Worm (Caenorhabditis elegans) whole organism, mixed stage, embryonic: ENCODE data around the gene lido-2.

Experiments used
- ces-1 ChIP-seq: fragments of 150-350 bp; optimal IDR thresholded peaks from 2 replicates; lab custom pipeline; 2014; ENCODE audit warnings: missing biosample characterization, missing genetic modification reagents, missing genetic modification characterization
- mab-5 ChIP-seq: fragments of 150-350 bp; optimal IDR thresholded peaks from 2 replicates; lab custom pipeline; 2014; ENCODE audit warnings: missing biosample characterization, missing genetic modification characterization
- mep-1 ChIP-seq: fragments of 150-350 bp; optimal IDR thresholded peaks from 2 replicates; lab custom pipeline; 2017; ENCODE audit warnings: missing biosample characterization, missing genetic modification reagents, missing genetic modification characterization, inconsistent platforms
- nhr-12 ChIP-seq: fragments of 150-350 bp; optimal IDR thresholded peaks from 2 replicates; lab custom pipeline; 2014; ENCODE audit warnings: missing biosample characterization, missing genetic modification characterization
- nhr-28 ChIP-seq: fragments of 150-350 bp; optimal IDR thresholded peaks from 2 replicates; lab custom pipeline; 2014; ENCODE audit warnings: missing biosample characterization, missing genetic modification characterization
- pha-4 ChIP-seq: fragments of 150-350 bp; optimal IDR thresholded peaks from 2 replicates; lab custom pipeline; 2018; ENCODE audit warnings: missing biosample characterization, missing genetic modification reagents, missing genetic modification characterization
- unc-62 ChIP-seq: fragments of 150-350 bp; optimal IDR thresholded peaks from 2 replicates; lab custom pipeline; 2014; ENCODE audit warnings: missing biosample characterization, missing genetic modification reagents, missing genetic modification characterization
- ztf-11 ChIP-seq: fragments of 150-350 bp; optimal IDR thresholded peaks from 2 replicates; lab custom pipeline; 2014; ENCODE audit warnings: missing biosample characterization, missing genetic modification characterization

DNA sequence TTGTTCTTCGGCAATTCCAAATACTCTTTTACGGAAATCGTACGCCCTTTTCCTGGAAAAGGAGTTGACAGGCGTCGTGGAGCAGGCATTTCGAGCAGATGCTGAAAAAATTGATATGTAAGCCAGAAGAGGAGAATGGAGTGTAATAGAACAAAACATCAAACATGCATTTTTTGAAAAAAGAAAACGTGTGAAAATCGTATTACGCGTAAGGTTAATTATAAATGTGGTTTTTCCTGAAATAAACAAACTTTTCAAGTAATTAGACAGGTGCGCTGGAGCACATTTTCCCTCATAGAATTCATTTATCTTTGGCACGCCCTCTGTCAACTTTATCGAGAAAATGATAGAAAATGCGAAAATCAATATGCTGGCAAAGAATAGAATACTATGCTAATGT lies 14.5 kb upstream of the lido-2 start, which contains the start of gene lido-6:
- TF ChIP-seq ztf-11 (tag; lab: Kevin White, UChicago) (no peak), nhr-28 (no peak), nhr-12 (no peak), unc-62 (no peak), mab-5 (tag; lab: Kevin White, UChicago) (no peak), ces-1 (no peak), mep-1 (tag; lab: Kevin White, UChicago) (no peak), pha-4 (tag; lab: Kevin White, UChicago) (no peak)
